Worm (Caenorhabditis elegans) whole organism, early embryonic: ENCODE data around the gene nspb-8.

Source experiments
- ama-1 ChIP-seq: fragments of 150-350 bp; optimal IDR thresholded peaks from 2 replicates; lab custom pipeline; 2014
- ceh-13 ChIP-seq: fragments of 200-800 bp; sonication (Bioruptor generic); optimal IDR thresholded peaks from 2 replicates; lab custom pipeline; 2018; ENCODE audit warnings: mild to moderate bottlenecking, missing genetic modification characterization, missing compliant biosample characterization
- flt-1 ChIP-seq: fragments of 200-800 bp; sonication (Bioruptor generic); IDR thresholded peaks from 2 replicates; pipeline ENCODE4 v1.3.6; 2022; ENCODE audit warnings: missing genetic modification characterization, missing compliant biosample characterization
- hmbx-1 ChIP-seq: sonication (generic microtip); optimal IDR thresholded peaks from 2 replicates; lab custom pipeline; 2016; ENCODE audit warnings: mild to moderate bottlenecking, missing genetic modification characterization, missing compliant biosample characterization
- hmg-4 ChIP-seq: fragments of 200-800 bp; sonication (Bioruptor generic); optimal IDR thresholded peaks from 2 replicates; lab custom pipeline; 2018; ENCODE audit warnings: mild to moderate bottlenecking, missing genetic modification characterization, missing compliant biosample characterization
- hnd-1 ChIP-seq: sonication (generic microtip); optimal IDR thresholded peaks from 2 replicates; lab custom pipeline; 2016; ENCODE audit warnings: missing genetic modification characterization, missing compliant biosample characterization
- pes-1 ChIP-seq: fragments of 200-800 bp; sonication (Bioruptor generic); IDR thresholded peaks from 2 replicates; pipeline ENCODE4 v1.3.6; 2022; ENCODE audit warnings: missing genetic modification reagents, missing genetic modification characterization, missing compliant biosample characterization
- scrt-1 ChIP-seq: fragments of 200-800 bp; sonication (Bioruptor generic); IDR thresholded peaks from 2 replicates; pipeline ENCODE4 v1.3.6; 2022; ENCODE audit warnings: missing genetic modification characterization, missing compliant biosample characterization
- sea-1 ChIP-seq: fragments of 200-800 bp; sonication (Bioruptor generic); conservative IDR thresholded peaks from 2 replicates; pipeline ENCODE4 v1.3.6; 2022; ENCODE audit warnings: missing genetic modification characterization, missing compliant biosample characterization

ce11 chrII:14622758-14623157 is 42.3 kb upstream of the nspb-8 start, which contains the start of gene mltn-10:
- TF ChIP-seq hmbx-1 (no peak), flt-1 (GFP tag; lab: Robert Waterston, UW) (no peak), sea-1 (GFP tag; lab: Robert Waterston, UW) (no peak), scrt-1 (GFP tag; lab: Robert Waterston, UW) (no peak), ama-1 (lab: Kevin White, UChicago) (no peak), hnd-1 (tag; lab: Kevin White, UChicago) (no peak), hmg-4 (GFP tag; lab: Kevin White, UChicago) (no peak), pes-1 (GFP tag; lab: Robert Waterston, UW) (no peak), ceh-13 (GFP tag; lab: Kevin White, UChicago) (no peak)
